Worm (Caenorhabditis elegans): Measurements from ENCODE around the gene Y56A3A.41.
A peak's percentile ranks its signal among the peaks of the same experiment; 100 is the strongest.

Gene Y56A3A.41

DNA sequence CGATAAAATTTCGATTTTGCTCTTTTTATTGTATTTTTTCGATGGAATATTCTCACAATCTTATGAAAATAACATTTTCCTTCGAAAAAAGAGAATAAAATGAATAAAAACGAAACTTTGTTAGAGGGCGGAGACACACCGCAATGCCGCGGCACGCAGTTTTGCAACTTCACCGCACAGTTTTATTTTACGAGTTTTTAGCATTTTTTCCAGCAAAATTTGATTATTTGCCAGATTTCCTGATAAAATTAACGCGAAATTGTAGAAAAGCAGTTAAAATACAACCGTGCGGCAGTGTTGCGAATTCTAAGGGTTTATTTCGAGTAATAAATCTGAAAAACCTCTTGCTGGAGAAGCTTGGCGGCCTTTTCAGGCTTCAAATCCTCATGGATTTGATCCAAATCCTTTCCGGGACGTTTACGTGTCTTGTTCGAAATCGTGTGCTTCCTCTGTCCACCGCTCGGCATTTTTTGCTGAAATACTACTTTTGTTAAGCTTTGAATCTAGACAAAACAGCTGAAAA lies 25.5 kb upstream of the Y56A3A.41 start, which contains the start of gene znf-593 (continued):
- TF ChIP-seq mep-1 (tag; optimal IDR thresholded peaks at IDR 0.05) (no peak), fos-1 (tag; optimal IDR thresholded peaks at IDR 0.05) (no peak), lin-39 (tag; optimal IDR thresholded peaks at IDR 0.05) (no peak), isw-1 (GFP tag; IDR thresholded peaks at IDR 0.05) (no peak), hpl-2 (GFP tag; optimal IDR thresholded peaks at IDR 0.05) (no peak), unc-62 (GFP tag; optimal IDR thresholded peaks at IDR 0.05) (no peak), C16A3.4 (tag; optimal IDR thresholded peaks at IDR 0.05) (no peak), nhr-71 (tag; optimal IDR thresholded peaks at IDR 0.05) (no peak), sox-4 (tag; optimal IDR thresholded peaks at IDR 0.05) (no peak), nhr-85 (tag) (peak; percentile 50), irx-1 (tag; optimal IDR thresholded peaks at IDR 0.05) (peak; percentile 2)

DNA sequence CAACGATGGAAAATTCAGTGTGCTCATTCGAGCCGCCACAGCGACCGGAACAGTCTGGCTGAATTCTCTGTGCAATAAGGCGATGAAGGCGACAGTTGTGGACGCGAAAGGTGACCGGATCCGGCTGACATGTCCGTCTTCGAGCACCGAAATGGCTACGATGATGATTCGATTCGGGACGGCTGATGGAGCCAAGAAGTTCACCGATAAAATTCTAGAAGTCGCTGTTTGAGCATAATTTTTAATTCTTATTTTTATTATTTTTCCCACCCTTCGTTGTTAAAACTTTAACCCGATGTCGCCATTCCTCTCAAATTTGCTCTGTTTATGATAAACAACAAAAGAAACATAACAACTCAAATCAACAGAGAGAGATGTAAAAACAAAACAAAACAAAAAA lies 24.7 kb upstream of the Y56A3A.41 start:
- TF ChIP-seq snu-23 (GFP tag; optimal IDR thresholded peaks at IDR 0.05) (no peak), ceh-82 (tag; optimal IDR thresholded peaks at IDR 0.05) (no peak), alr-1 (tag; optimal IDR thresholded peaks at IDR 0.05; ENCODE audit: borderline replicate concordance) (no peak), tlp-1 (tag; optimal IDR thresholded peaks at IDR 0.05) (no peak), fos-1 (tag; optimal IDR thresholded peaks at IDR 0.05) (no peak), ceh-88 (GFP tag; IDR thresholded peaks at IDR 0.05) (no peak), dsc-1 (tag; optimal IDR thresholded peaks at IDR 0.05) (no peak), grh-1 (GFP tag; IDR thresholded peaks at IDR 0.05) (no peak), pag-3 (tag; optimal IDR thresholded peaks at IDR 0.05; ENCODE audit: borderline replicate concordance, insufficient read depth) (no peak)

DNA sequence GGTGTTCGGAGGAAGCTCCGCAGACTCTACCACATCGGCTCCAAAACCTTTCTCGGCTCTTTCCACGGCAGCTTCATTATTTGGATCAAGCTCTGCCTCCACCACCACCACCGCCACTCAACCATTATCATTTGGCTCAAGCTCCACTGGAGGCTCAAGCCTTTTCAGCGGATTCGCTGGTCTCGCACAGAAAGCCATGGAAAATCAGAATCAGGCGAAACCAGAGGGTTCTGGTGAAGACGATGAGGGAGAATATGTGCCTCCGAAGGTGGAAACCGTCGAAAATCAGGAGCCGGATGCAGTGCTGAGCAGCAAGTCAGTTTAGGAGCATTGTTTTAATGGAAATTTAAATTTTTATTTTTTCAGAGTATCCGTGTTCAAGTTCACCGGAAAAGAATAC lies 24.3 kb upstream of the Y56A3A.41 start:
- no peak for TF ChIP-seq nhr-90 (tag; optimal IDR thresholded peaks at IDR 0.05; ENCODE audit: poor library complexity)
- TF ChIP-seq fkh-10 (GFP tag; optimal IDR thresholded peaks at IDR 0.05): no peak

DNA sequence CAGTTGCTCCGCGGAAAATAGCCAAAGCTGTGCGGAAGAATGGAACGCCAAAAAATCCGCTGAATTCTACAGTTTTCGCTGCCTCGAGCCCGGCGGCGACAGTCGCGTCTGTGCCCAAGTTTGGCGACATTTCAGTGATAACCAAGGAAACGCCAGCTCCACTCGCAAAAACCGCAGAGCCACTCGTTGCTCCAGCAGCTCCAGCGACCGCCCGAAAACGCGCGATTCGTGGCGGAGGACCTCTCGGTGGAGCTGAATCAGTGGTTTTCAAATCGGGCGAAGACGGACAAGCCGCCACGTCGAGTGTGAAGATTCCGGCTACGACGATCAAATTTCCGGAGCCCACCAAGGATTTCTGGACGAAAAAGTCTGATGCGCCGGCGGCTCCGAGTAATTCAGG lies 23.4 kb upstream of the Y56A3A.41 start:
- TF ChIP-seq pqm-1 (tag; optimal IDR thresholded peaks at IDR 0.05) (no peak), nhr-20 (tag; optimal IDR thresholded peaks at IDR 0.05) (no peak), lin-35 (GFP tag; optimal IDR thresholded peaks at IDR 0.05) (no peak), zip-4 (GFP tag; optimal IDR thresholded peaks at IDR 0.05) (no peak), blmp-1 (tag; optimal IDR thresholded peaks at IDR 0.05) (no peak), hpl-2 (GFP tag; optimal IDR thresholded peaks at IDR 0.05) (no peak), sox-4 (tag; optimal IDR thresholded peaks at IDR 0.05) (no peak), ztf-11 (tag; optimal IDR thresholded peaks at IDR 0.05) (no peak), dsc-1 (tag; optimal IDR thresholded peaks at IDR 0.05) (no peak), unc-30 (tag; optimal IDR thresholded peaks at IDR 0.05) (no peak), egl-13 (tag; optimal IDR thresholded peaks at IDR 0.05) (no peak), nhr-85 (tag) (no peak), unc-62 (GFP tag; optimal IDR thresholded peaks at IDR 0.05) (no peak), aly-2 (tag; optimal IDR thresholded peaks at IDR 0.05) (no peak), nhr-19 (GFP tag; conservative IDR thresholded peaks at IDR 0.05) (no peak), unc-98 (GFP tag; IDR thresholded peaks at IDR 0.05) (no peak)

DNA sequence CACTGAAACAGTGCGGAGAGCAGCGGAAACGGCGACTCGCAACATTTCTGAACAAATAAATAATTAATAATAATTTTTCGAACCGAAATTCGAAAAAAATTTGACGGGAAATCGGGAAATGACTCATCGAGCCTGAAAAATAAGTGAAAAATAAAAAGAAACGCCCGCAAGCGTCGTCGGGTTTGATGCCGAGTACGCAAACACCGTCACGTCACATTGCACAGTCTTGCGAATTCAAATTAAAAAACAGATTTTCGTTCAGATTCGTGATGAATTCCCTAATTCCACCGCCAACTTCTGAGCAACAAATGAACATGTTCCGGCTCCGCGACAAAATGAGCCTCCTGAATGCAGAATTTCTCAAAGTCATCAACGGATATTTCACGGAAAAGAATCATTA lies 22.8 kb upstream of the Y56A3A.41 start, which contains the start of the genes ndab-1 and npp-16:
Gene ndab-1 (minus strand): TSS at position 47 of the 400 bp plus-strand sequence.
Gene npp-16 (plus strand): TSS at position 263 of the 400 bp plus-strand sequence.
- TF ChIP-seq lin-13 (GFP tag; optimal IDR thresholded peaks at IDR 0.05) (no peak), rnt-1 (tag; optimal IDR thresholded peaks at IDR 0.05) (peak; percentile 54), nhr-84 (tag; optimal IDR thresholded peaks at IDR 0.05) (peak; percentile 33), nhr-47 (tag; optimal IDR thresholded peaks at IDR 0.05) (peak; percentile 51), nhr-90 (tag; optimal IDR thresholded peaks at IDR 0.05; ENCODE audit: poor library complexity) (peak; percentile 22), ztf-11 (tag; optimal IDR thresholded peaks at IDR 0.05) (no peak), C04F5.9 (tag; optimal IDR thresholded peaks at IDR 0.05) (peak; percentile 3), nhr-28 (tag; optimal IDR thresholded peaks at IDR 0.05) (no peak), hlh-4 (tag; optimal IDR thresholded peaks at IDR 0.05) (no peak), dsc-1 (tag; optimal IDR thresholded peaks at IDR 0.05) (peak; percentile 47), blmp-1 (tag; optimal IDR thresholded peaks at IDR 0.05) (no peak), nhr-12 (tag; optimal IDR thresholded peaks at IDR 0.05) (no peak), ceh-88 (GFP tag; IDR thresholded peaks at IDR 0.05) (no peak), pax-3 (tag; optimal IDR thresholded peaks at IDR 0.05) (no peak), efl-1 (optimal IDR thresholded peaks at IDR 0.05) (peak; percentile 40 to 66), efl-1 (GFP tag; optimal IDR thresholded peaks at IDR 0.05 in 1 of 2) (peak; percentile 62 to 96), snpc-4 (tag; optimal IDR thresholded peaks at IDR 0.05) (peak; percentile 36), lir-3 (tag; optimal IDR thresholded peaks at IDR 0.05; ENCODE audit: poor library complexity) (no peak), dpl-1 (GFP tag; optimal IDR thresholded peaks at IDR 0.05) (peak; percentile 31 to 63 (median 52)), fkh-10 (GFP tag; optimal IDR thresholded peaks at IDR 0.05) (no peak), snu-23 (GFP tag; optimal IDR thresholded peaks at IDR 0.05) (peak; percentile 53)
